Worm (Caenorhabditis elegans): ENCODE measurements around the gene slc-36.1.

DNA sequence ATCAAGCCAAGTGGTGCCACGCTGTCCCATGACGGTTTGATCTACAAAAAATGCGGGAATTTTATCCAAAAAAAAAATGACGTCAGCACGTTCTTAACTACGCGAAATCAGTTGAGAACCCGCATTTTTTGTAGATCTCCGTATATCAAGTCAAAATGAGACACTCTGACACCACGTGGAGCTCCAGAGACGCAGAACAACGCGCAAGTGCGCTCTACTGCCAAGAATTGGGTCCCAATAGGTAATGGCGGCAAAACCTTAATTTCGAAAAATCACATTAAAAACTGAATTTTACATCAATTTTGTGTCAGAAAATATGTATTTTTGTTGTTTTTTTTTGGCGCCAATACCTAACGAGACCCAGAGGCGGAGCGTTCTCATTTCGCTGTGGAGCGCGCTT lies 9.6 kb downstream of the slc-36.1 start:
- TF ChIP-seq ama-1 (optimal IDR thresholded peaks at IDR 0.05) (no peak), pha-4 (tag; optimal IDR thresholded peaks at IDR 0.05) (no peak), unc-55 (GFP tag; optimal IDR thresholded peaks at IDR 0.05) (no peak), unc-42 (tag; optimal IDR thresholded peaks at IDR 0.05) (no peak)

All from whole organism, late embryonic.